Worm (Caenorhabditis elegans): ENCODE measurements around the gene M110.9.

The M110.9 gene

ce11 chrII:8269351-8269750 is 38.3 kb downstream of the M110.9 start, which contains the start of gene K01C8.2:
Gene K01C8.2, minus strand, starts transcription at chrII:8269451.
- TF ChIP-seq pqm-1 (tag; optimal IDR thresholded peaks at IDR 0.05) (no peak), lin-11 (tag; optimal IDR thresholded peaks at IDR 0.05) (no peak), tbx-7 (tag; optimal IDR thresholded peaks at IDR 0.05) (no peak), ets-4 (tag; optimal IDR thresholded peaks at IDR 0.05) (no peak), unc-86 (tag; optimal IDR thresholded peaks at IDR 0.05) (no peak), nfya-1 (tag; optimal IDR thresholded peaks at IDR 0.05) (no peak), pax-1 (tag; optimal IDR thresholded peaks at IDR 0.05) (no peak), ceh-2 (tag; optimal IDR thresholded peaks at IDR 0.05) (no peak)

DNA sequence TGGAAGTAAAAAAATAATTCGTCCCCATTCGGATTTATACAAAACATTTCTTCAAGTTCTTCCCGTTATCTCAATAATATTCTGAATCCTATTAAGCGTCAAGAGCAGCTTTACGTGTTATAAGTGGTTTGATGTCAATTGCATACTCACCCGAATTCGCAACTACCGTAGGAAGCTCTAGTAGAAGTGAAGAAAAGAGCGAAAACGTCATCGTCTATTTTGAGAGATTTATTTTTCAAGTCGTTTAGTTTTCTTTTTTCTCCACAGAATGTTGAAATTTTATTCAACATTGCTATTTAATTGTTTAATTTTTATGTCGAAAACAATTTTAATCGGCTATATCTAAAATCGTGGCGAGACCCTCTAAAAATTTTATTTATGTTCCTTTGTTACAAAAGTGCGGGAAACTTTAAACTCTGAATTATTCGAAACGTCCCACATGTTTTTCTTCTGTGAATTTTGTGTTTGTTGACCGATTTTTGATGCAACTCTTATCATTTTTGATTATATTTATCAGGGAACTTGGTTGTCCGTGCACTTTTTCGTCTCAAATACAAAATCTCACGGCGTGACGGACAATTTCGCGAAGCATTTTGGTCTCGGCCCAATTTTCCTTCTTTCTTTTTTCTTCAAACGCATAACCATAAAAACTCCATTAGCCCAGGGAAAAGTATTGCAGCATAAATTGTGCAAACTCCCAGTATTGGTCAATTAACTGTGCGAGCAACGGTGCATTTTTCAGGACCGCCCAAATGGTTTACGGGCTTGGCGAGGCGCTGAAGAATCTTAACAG is 39.0 kb downstream of the M110.9 start, which contains the start of gene tdc-1:
tdc-1 (plus strand) TSS at position 743 of the 793 bp plus-strand sequence.
- TF ChIP-seq elt-2 (tag; optimal IDR thresholded peaks at IDR 0.05), result peak; percentile 3
- TF ChIP-seq ref-2 (tag; optimal IDR thresholded peaks at IDR 0.05), result no peak

- TF ChIP-seq hlh-6 (tag; optimal IDR thresholded peaks at IDR 0.05) (no peak), unc-86 (tag; optimal IDR thresholded peaks at IDR 0.05) (no peak), fkh-6 (tag; optimal IDR thresholded peaks at IDR 0.05) (no peak), ceh-2 (tag; optimal IDR thresholded peaks at IDR 0.05) (no peak), tbx-2 (tag; optimal IDR thresholded peaks at IDR 0.05) (no peak), eyg-1 (tag; optimal IDR thresholded peaks at IDR 0.05) (no peak), pag-3 (tag; optimal IDR thresholded peaks at IDR 0.05; ENCODE audit: borderline replicate concordance) (no peak), pqm-1 (tag; optimal IDR thresholded peaks at IDR 0.05) (no peak), nfya-1 (tag; optimal IDR thresholded peaks at IDR 0.05) (no peak), ceh-22 (tag; optimal IDR thresholded peaks at IDR 0.05) (no peak), sox-4 (tag; optimal IDR thresholded peaks at IDR 0.05) (no peak), Y22D7AL.16 (tag; optimal IDR thresholded peaks at IDR 0.05) (no peak), ceh-30 (tag; optimal IDR thresholded peaks at IDR 0.05) (no peak), hlh-13 (GFP tag; optimal IDR thresholded peaks at IDR 0.05) (no peak)
Measured at ce11 chrII:8273060-8273459, 42.0 kb downstream of the M110.9 start.

ce11 chrII:8276057-8276456 is 45.0 kb downstream of the M110.9 start, which contains the start of the genes gei-14 and slc-25A32:
Gene gei-14, minus strand, starts transcription at chrII:8276231.
Gene slc-25A32, plus strand, starts transcription at chrII:8276298.
- TF ChIP-seq nfya-1 (tag; optimal IDR thresholded peaks at IDR 0.05) (peak; percentile 6), hlh-30 (tag; optimal IDR thresholded peaks at IDR 0.05; ENCODE audit: insufficient read depth) (peak; percentile 17), elt-2 (tag; optimal IDR thresholded peaks at IDR 0.05) (peak; percentile 6), pha-4 (tag; optimal IDR thresholded peaks at IDR 0.05) (no peak), unc-3 (GFP tag; conservative IDR thresholded peaks at IDR 0.05) (no peak), unc-3 (tag; optimal IDR thresholded peaks at IDR 0.05) (no peak)

ce11 chrII:8278415-8278814 is 47.3 kb downstream of the M110.9 start, which contains the start of the genes mrpl-10 and clec-142:
Gene mrpl-10, minus strand, starts transcription at chrII:8278515.
Gene clec-142, plus strand, starts transcription at chrII:8278678.
- TF ChIP-seq ceh-22 (tag; optimal IDR thresholded peaks at IDR 0.05) (no peak), ceh-48 (tag; optimal IDR thresholded peaks at IDR 0.05) (no peak), zip-5 (tag; optimal IDR thresholded peaks at IDR 0.05) (no peak), ttx-3 (tag; optimal IDR thresholded peaks at IDR 0.05) (no peak), ets-4 (tag; optimal IDR thresholded peaks at IDR 0.05) (no peak), pqm-1 (tag; optimal IDR thresholded peaks at IDR 0.05) (no peak), nfya-1 (tag; optimal IDR thresholded peaks at IDR 0.05) (no peak), elt-2 (tag; optimal IDR thresholded peaks at IDR 0.05) (no peak), pha-4 (tag; optimal IDR thresholded peaks at IDR 0.05) (no peak), hlh-13 (GFP tag; optimal IDR thresholded peaks at IDR 0.05) (no peak), pha-2 (tag; optimal IDR thresholded peaks at IDR 0.05) (no peak)

All from whole organism, late embryonic.